Worm (Caenorhabditis elegans): ENCODE measurements around the gene K12H6.5.

K12H6.5 gene

ce11 chrII:2866541-2867124 is 40.7 kb upstream of the K12H6.5 start, which contains the start of the genes Y110A2AL.9 and Y110A2AL.3:
Gene Y110A2AL.9 (minus strand): TSS chrII:2866641.
Gene Y110A2AL.3 (plus strand): TSS chrII:2867074.
- no peak for TF ChIP-seq ztf-22 (GFP tag; optimal IDR thresholded peaks at IDR 0.05)

- TF ChIP-seq rpc-1 (optimal IDR thresholded peaks at IDR 0.05) (no peak), rpc-1 (tag; optimal IDR thresholded peaks at IDR 0.05) (no peak), snpc-1.1 (tag; optimal IDR thresholded peaks at IDR 0.05; ENCODE audit: insufficient read depth) (no peak), ztf-6 (GFP tag; IDR thresholded peaks at IDR 0.05) (no peak), zfh-2 (GFP tag; conservative IDR thresholded peaks at IDR 0.05) (peak; percentile 55; the same call in 1 of the 2 replicates), ztf-28 (GFP tag; IDR thresholded peaks at IDR 0.05) (no peak), Y56A3A.18 (GFP tag; IDR thresholded peaks at IDR 0.05) (no peak), pbrm-1 (GFP tag; IDR thresholded peaks at IDR 0.05) (no peak), ztf-26 (tag; optimal IDR thresholded peaks at IDR 0.05) (no peak), nhr-120 (GFP tag; IDR thresholded peaks at IDR 0.05) (0 out of 2 replicates have a peak, but pooled peaks have one; percentile 28)
Measured at ce11 chrII:2865355-2865754, 39.4 kb upstream of the K12H6.5 start.

ce11 chrII:2864229-2864628 is 38.3 kb upstream of the K12H6.5 start, which contains the start of gene Y110A2AL.5:
Gene Y110A2AL.5 (plus strand): TSS chrII:2864529.
- TF ChIP-seq him-1 (tag; optimal IDR thresholded peaks at IDR 0.05) (no peak), athp-1 (tag; optimal IDR thresholded peaks at IDR 0.05) (no peak), ceh-79 (tag; optimal IDR thresholded peaks at IDR 0.05) (no peak), bed-2 (GFP tag; IDR thresholded peaks at IDR 0.05) (no peak), attf-5 (GFP tag; optimal IDR thresholded peaks at IDR 0.05) (no peak), F33H1.4 (GFP tag; IDR thresholded peaks at IDR 0.05) (no peak), lag-1 (GFP tag; IDR thresholded peaks at IDR 0.05) (no peak), unc-130 (GFP tag; optimal IDR thresholded peaks at IDR 0.05) (no peak), atf-7 (tag; optimal IDR thresholded peaks at IDR 0.05) (no peak), Y53G8AR.9 (GFP tag; conservative IDR thresholded peaks at IDR 0.05) (no peak)

ce11 chrII:2862557-2863035 is 36.6 kb upstream of the K12H6.5 start:
- TF ChIP-seq ztf-3 (GFP tag; optimal IDR thresholded peaks at IDR 0.05) (no peak), zfh-2 (GFP tag; conservative IDR thresholded peaks at IDR 0.05) (no peak), tbx-9 (tag; optimal IDR thresholded peaks at IDR 0.05; ENCODE audit: borderline replicate concordance) (no peak)

- TF ChIP-seq snpc-4 (GFP tag; optimal IDR thresholded peaks at IDR 0.05), result no peak
- TF ChIP-seq snpc-4 (tag; optimal IDR thresholded peaks at IDR 0.05), result no peak
- no peak for TF ChIP-seq gei-17 (GFP tag; optimal IDR thresholded peaks at IDR 0.05)
- TF ChIP-seq snpc-1.1 (tag; optimal IDR thresholded peaks at IDR 0.05; ENCODE audit: insufficient read depth), result peak; percentile 4
- TF ChIP-seq lir-1 (GFP tag; conservative IDR thresholded peaks at IDR 0.05), result no peak
- TF ChIP-seq snpc-3.4 (tag; optimal IDR thresholded peaks at IDR 0.05), result no peak
- peak; percentile 18 for TF ChIP-seq madf-10 (tag; optimal IDR thresholded peaks at IDR 0.05)
- TF ChIP-seq nhr-90 (tag; optimal IDR thresholded peaks at IDR 0.05), result peak; percentile 54
- TF ChIP-seq snpc-1.3 (tag; optimal IDR thresholded peaks at IDR 0.05; ENCODE audit: insufficient read depth), result peak; percentile 30
- 0 out of 2 replicates have a peak, but pooled peaks have one; percentile 50 for TF ChIP-seq Y56A3A.18 (GFP tag; IDR thresholded peaks at IDR 0.05)
- peak; percentile 66 for TF ChIP-seq hmg-1.2 (GFP tag; IDR thresholded peaks at IDR 0.05)
- TF ChIP-seq madf-3 (GFP tag; IDR thresholded peaks at IDR 0.05), result no peak
- TF ChIP-seq bed-2 (GFP tag; IDR thresholded peaks at IDR 0.05), result no peak
- TF ChIP-seq fkh-3 (tag; optimal IDR thresholded peaks at IDR 0.05), result no peak
- TF ChIP-seq F23B12.7 (tag; optimal IDR thresholded peaks at IDR 0.05; ENCODE audit: insufficient read depth), result peak; percentile 31
- TF ChIP-seq nfyb-1 (GFP tag; IDR thresholded peaks at IDR 0.05), result peak; percentile 58; the same call in 1 of the 2 replicates
- TF ChIP-seq nfya-2 (GFP tag; IDR thresholded peaks at IDR 0.05), result no peak
- TF ChIP-seq egrh-3 (GFP tag; IDR thresholded peaks at IDR 0.05), result peak; percentile 77
- peak; percentile 33 for TF ChIP-seq chd-7 (tag; optimal IDR thresholded peaks at IDR 0.05)
- TF ChIP-seq lin-54 (GFP tag; optimal IDR thresholded peaks at IDR 0.05), result peak; percentile 31
Measured at ce11 chrII:2861385-2862099, 35.6 kb upstream of the K12H6.5 start.

Measured in whole organism, young adult.